Fruit fly (Drosophila melanogaster): Measurements from ENCODE around the gene CG31715.

Gene CG31715

DNA sequence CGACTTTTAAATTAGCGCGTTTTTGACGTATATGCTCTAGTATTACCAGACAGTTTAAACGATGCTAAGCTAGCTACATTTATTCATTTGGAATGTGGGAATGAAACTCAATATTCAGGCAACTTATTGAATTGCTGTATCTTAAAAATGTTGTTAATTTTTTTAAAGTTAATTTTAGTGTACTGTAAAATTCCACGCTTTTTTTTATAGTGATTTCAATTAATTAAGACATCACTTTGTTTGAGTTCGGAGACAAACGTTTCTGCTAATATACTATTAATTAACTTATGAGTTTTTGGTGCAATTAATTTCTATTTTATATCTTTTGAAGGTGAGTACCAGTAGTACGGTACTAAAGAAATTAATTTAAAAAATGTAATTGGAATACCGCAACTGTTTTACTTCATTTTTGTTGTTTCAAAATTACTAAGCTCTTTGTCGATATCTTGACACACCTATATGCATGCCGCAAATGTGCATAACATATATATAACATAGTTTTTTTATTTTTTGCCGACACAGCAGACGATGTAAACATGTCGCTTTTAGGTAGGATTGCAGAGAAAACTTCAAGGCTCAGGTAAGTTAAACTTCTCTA, 44.9 kb downstream of the CG31715 start, which contains the start of the genes Cdk1 and mRpS7 (continued):
- TF ChIP-seq CG13123 (GFP tag; optimal IDR thresholded peaks at IDR 0.05) (peak; percentile 46), CG8478 (optimal IDR thresholded peaks at IDR 0.05) (no peak), fru (optimal IDR thresholded peaks at IDR 0.05) (no peak), D19A (tag; optimal IDR thresholded peaks at IDR 0.05) (peak; percentile 68), CG17359 (tag; optimal IDR thresholded peaks at IDR 0.05) (peak; percentile 66), Nf-YC (tag; optimal IDR thresholded peaks at IDR 0.05) (peak; percentile 59), dati (GFP tag; IDR thresholded peaks at IDR 0.05) (peak; percentile 16; the same call in 1 of the 2 replicates), Camta (GFP tag; optimal IDR thresholded peaks at IDR 0.05) (peak; percentile 57), Dref (GFP tag; IDR thresholded peaks at IDR 0.05) (no peak), jing (GFP tag; optimal IDR thresholded peaks at IDR 0.05) (no peak), B-H2 (GFP tag; optimal IDR thresholded peaks at IDR 0.05) (peak; percentile 26), zfh1 (GFP tag; IDR thresholded peaks at IDR 0.05) (peak; percentile 73), CG18619 (GFP tag; optimal IDR thresholded peaks at IDR 0.05) (peak; percentile 72), nmo (GFP tag; optimal IDR thresholded peaks at IDR 0.05) (peak; percentile 92), CG15479 (GFP tag; optimal IDR thresholded peaks at IDR 0.05) (no peak), CG33213 (GFP tag; optimal IDR thresholded peaks at IDR 0.05) (no peak), emc (GFP tag; optimal IDR thresholded peaks at IDR 0.05) (no peak), pnt (GFP tag; optimal IDR thresholded peaks at IDR 0.05) (peak; percentile 57), Fer3 (tag; optimal IDR thresholded peaks at IDR 0.05) (peak; percentile 74), NFAT (GFP tag; IDR thresholded peaks at IDR 0.05) (no peak), CG11695 (GFP tag; IDR thresholded peaks at IDR 0.05) (peak; percentile 70), wek (GFP tag; optimal IDR thresholded peaks at IDR 0.05) (peak; percentile 57), CG4282 (GFP tag; optimal IDR thresholded peaks at IDR 0.05) (no peak), Dad (GFP tag; optimal IDR thresholded peaks at IDR 0.05) (peak; percentile 21), GATAe (GFP tag; conservative IDR thresholded peaks at IDR 0.05) (no peak), oc (tag; optimal IDR thresholded peaks at IDR 0.05) (no peak), Mrtf (GFP tag; IDR thresholded peaks at IDR 0.05) (no peak; the same call in 2 of the 3 replicates), CG3838 (GFP tag; optimal IDR thresholded peaks at IDR 0.05) (peak; percentile 63), CG32767 (GFP tag; IDR thresholded peaks at IDR 0.05) (peak; percentile 61; the same call in 1 of the 2 replicates), bcd (GFP tag; optimal IDR thresholded peaks at IDR 0.05) (peak; percentile 71), maf-S (GFP tag; optimal IDR thresholded peaks at IDR 0.05) (peak; percentile 23), chn (GFP tag; optimal IDR thresholded peaks at IDR 0.05) (peak; percentile 44), nau (GFP tag; optimal IDR thresholded peaks at IDR 0.05) (peak; percentile 12), ewg (GFP tag; optimal IDR thresholded peaks at IDR 0.05) (peak; percentile 52), grau (tag; optimal IDR thresholded peaks at IDR 0.05) (peak; percentile 81), hbn (GFP tag; IDR thresholded peaks at IDR 0.05; ENCODE audit: partially characterized antibody) (no peak), gt (GFP tag; IDR thresholded peaks at IDR 0.05) (no peak), cwo (GFP tag; optimal IDR thresholded peaks at IDR 0.05) (peak; percentile 44), gsb (GFP tag; IDR thresholded peaks at IDR 0.05) (0 out of 2 replicates have a peak, but pooled peaks have one; percentile 32), Dek (tag; optimal IDR thresholded peaks at IDR 0.05) (peak; percentile 81), CG10274 (GFP tag; optimal IDR thresholded peaks at IDR 0.05) (no peak), CG32532 (GFP tag; IDR thresholded peaks at IDR 0.05) (peak; percentile 77), Six4 (GFP tag; optimal IDR thresholded peaks at IDR 0.05) (peak; percentile 48), MESR4 (GFP tag; optimal IDR thresholded peaks at IDR 0.05) (peak; percentile 62), gcm2 (GFP tag; optimal IDR thresholded peaks at IDR 0.05) (peak; percentile 13), sim (GFP tag; IDR thresholded peaks at IDR 0.05) (no peak), CG6791 (GFP tag; IDR thresholded peaks at IDR 0.05; ENCODE audit: partially characterized antibody) (no peak), NfI (GFP tag; optimal IDR thresholded peaks at IDR 0.05) (peak; percentile 76), CG1602 (GFP tag; optimal IDR thresholded peaks at IDR 0.05) (peak; percentile 70), Sox100B (GFP tag; optimal IDR thresholded peaks at IDR 0.05) (peak; percentile 76), CG10979 (tag; optimal IDR thresholded peaks at IDR 0.05) (peak; percentile 70)
